Worm (Caenorhabditis elegans) whole organism, L1 larva: ENCODE measurements around the gene R160.6.

Source experiments
- alr-1 ChIP-seq: fragments of 200-800 bp; sonication (Bioruptor generic); optimal IDR thresholded peaks from 2 replicates; lab custom pipeline; 2018; ENCODE audit warnings: borderline replicate concordance, mild to moderate bottlenecking, missing genetic modification characterization, missing compliant biosample characterization
- lin-15B ChIP-seq: fragments of 150-350 bp; sonication (generic microtip); optimal IDR thresholded peaks from 3 replicates; lab custom pipeline; 2014; ENCODE audit warnings: missing biosample characterization, missing genetic modification characterization
- lin-35 ChIP-seq, 2 experiments: fragments of 150-350 bp; optimal IDR thresholded peaks; 2 replicates each; lab custom pipeline; 2014; ENCODE audit warnings: missing biosample characterization in 2 of 2, missing genetic modification characterization in 2 of 2, missing genetic modification reagents in 2 of 2
- unc-62 ChIP-seq: fragments of 150-350 bp; optimal IDR thresholded peaks from 2 replicates; lab custom pipeline; 2014; ENCODE audit warnings: missing biosample characterization, missing genetic modification reagents, missing genetic modification characterization
- zag-1 ChIP-seq: fragments of 150-350 bp; optimal IDR thresholded peaks from 2 replicates; lab custom pipeline; 2014; ENCODE audit warnings: missing biosample characterization, missing genetic modification characterization

ce11 chrX:4395073-4395850 is 22.2 kb upstream of the R160.6 start:
- TF ChIP-seq lin-35 (GFP tag; optimal IDR thresholded peaks at IDR 0.05; lab: Kevin White, UChicago) (peak; percentile 27 to 80), lin-15B (tag; lab: Kevin White, UChicago) (no peak), unc-62 (no peak), alr-1 (tag; lab: Kevin White, UChicago) (no peak), zag-1 (no peak)
